Worm (Caenorhabditis elegans): ENCODE results near the gene C01G10.18.

DNA sequence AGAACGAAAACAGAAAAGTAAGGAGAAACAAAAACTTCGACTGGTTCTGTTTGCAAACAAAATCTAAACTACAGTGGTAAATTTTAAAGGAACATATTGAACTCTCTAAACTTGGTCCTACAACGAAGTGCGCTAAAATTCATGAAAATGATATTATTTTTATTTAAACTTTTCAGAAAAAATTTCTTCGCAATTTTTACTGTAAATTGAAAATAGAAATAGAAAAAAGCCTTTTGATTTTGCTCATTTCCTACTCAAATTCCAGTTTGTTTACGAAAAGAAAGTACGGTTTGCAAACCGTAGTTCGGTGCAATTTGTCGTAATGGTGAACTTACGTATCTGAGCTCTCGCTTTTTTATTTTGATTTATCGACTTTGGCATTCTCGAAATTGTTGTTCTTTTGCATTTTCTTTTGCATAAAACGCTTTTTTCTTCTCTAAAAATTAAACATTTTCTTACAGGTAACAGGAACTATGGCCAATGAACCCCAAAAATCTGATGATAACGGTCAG, 22.6 kb downstream of the C01G10.18 start, which contains the start of gene otub-1:
- TF ChIP-seq nhr-11 (tag; optimal IDR thresholded peaks at IDR 0.05): no peak
- TF ChIP-seq pqm-1 (tag; optimal IDR thresholded peaks at IDR 0.05): no peak
- TF ChIP-seq nhr-77 (tag; optimal IDR thresholded peaks at IDR 0.05): no peak
- no peak for TF ChIP-seq pha-4 (GFP tag; IDR thresholded peaks at IDR 0.05)
- no peak for TF ChIP-seq pha-4 (tag; optimal IDR thresholded peaks at IDR 0.05)
- no peak for TF ChIP-seq jun-1 (tag; optimal IDR thresholded peaks at IDR 0.05)
- no peak for TF ChIP-seq dve-1 (tag; optimal IDR thresholded peaks at IDR 0.05; ENCODE audit: insufficient read depth)
- no peak for TF ChIP-seq Y48G9A.11 (GFP tag; IDR thresholded peaks at IDR 0.05)
- TF ChIP-seq fkh-10 (GFP tag; optimal IDR thresholded peaks at IDR 0.05): no peak
- TF ChIP-seq lir-3 (tag; optimal IDR thresholded peaks at IDR 0.05): no peak
- TF ChIP-seq mep-1 (tag; optimal IDR thresholded peaks at IDR 0.05): no peak
- TF ChIP-seq ceh-82 (tag; optimal IDR thresholded peaks at IDR 0.05): no peak
- TF ChIP-seq rbr-2 (tag; optimal IDR thresholded peaks at IDR 0.05): no peak
- no peak for TF ChIP-seq lin-15B (tag; optimal IDR thresholded peaks at IDR 0.05)
- TF ChIP-seq mdl-1 (tag; optimal IDR thresholded peaks at IDR 0.05): no peak

Data from whole organism, L4 larva.